Worm (Caenorhabditis elegans) whole organism, late embryonic: ENCODE results near the gene faah-2.

ENCODE experiments used
- T23F11.4 ChIP-seq: fragments of 200-800 bp; sonication (Bioruptor generic); optimal IDR thresholded peaks from 2 replicates; lab custom pipeline; 2018; ENCODE audit warnings: mild to moderate bottlenecking, missing genetic modification characterization, missing compliant biosample characterization
- ceh-48 ChIP-seq: sonication (generic microtip); optimal IDR thresholded peaks from 2 replicates; lab custom pipeline; 2016; ENCODE audit warnings: missing genetic modification characterization, inconsistent platforms, missing compliant biosample characterization
- che-1 ChIP-seq: sonication (generic microtip); optimal IDR thresholded peaks from 2 replicates; lab custom pipeline; 2016; ENCODE audit warnings: mild to moderate bottlenecking, missing genetic modification characterization, missing compliant biosample characterization
- dmd-4 ChIP-seq: sonication (generic microtip); optimal IDR thresholded peaks from 2 replicates; lab custom pipeline; 2016; ENCODE audit warnings: borderline replicate concordance, missing genetic modification characterization, missing compliant biosample characterization
- elt-2 ChIP-seq: sonication (generic microtip); optimal IDR thresholded peaks from 2 replicates; lab custom pipeline; 2016; ENCODE audit warnings: missing genetic modification reagents, missing genetic modification characterization, missing compliant biosample characterization
- ets-4 ChIP-seq: sonication (generic microtip); optimal IDR thresholded peaks from 2 replicates; lab custom pipeline; 2016; ENCODE audit warnings: missing genetic modification characterization, missing compliant biosample characterization
- fkh-10 ChIP-seq: fragments of 150-350 bp; optimal IDR thresholded peaks from 2 replicates; lab custom pipeline; 2014; ENCODE audit warnings: missing biosample characterization, missing genetic modification reagents, missing genetic modification characterization
- hlh-6 ChIP-seq: sonication (generic microtip); optimal IDR thresholded peaks from 2 replicates; lab custom pipeline; 2016; ENCODE audit warnings: missing genotype, missing genetic modification characterization, missing compliant biosample characterization
- nfya-1 ChIP-seq: sonication (generic microtip); optimal IDR thresholded peaks from 2 replicates; lab custom pipeline; 2017; ENCODE audit warnings: missing genetic modification characterization, mild to moderate bottlenecking, missing compliant biosample characterization, antibody characterized with exemption, moderate library complexity
- odd-2 ChIP-seq: sonication (generic microtip); optimal IDR thresholded peaks from 2 replicates; lab custom pipeline; 2017; ENCODE audit warnings: antibody characterized with exemption, mild to moderate bottlenecking, missing genetic modification characterization, missing compliant biosample characterization
- pha-4 ChIP-seq: fragments of 150-350 bp; optimal IDR thresholded peaks from 2 replicates; lab custom pipeline; 2018; ENCODE audit warnings: missing biosample characterization, missing genetic modification reagents, missing genetic modification characterization
- ref-2 ChIP-seq: sonication (generic microtip); optimal IDR thresholded peaks from 2 replicates; lab custom pipeline; 2016; ENCODE audit warnings: missing genetic modification characterization, missing compliant biosample characterization

- TF ChIP-seq dmd-4 (tag; lab: Kevin White, UChicago) (no peak), fkh-10 (GFP tag; lab: Kevin White, UChicago) (no peak), odd-2 (tag; lab: Kevin White, UChicago) (no peak), che-1 (tag; lab: Kevin White, UChicago) (no peak), T23F11.4 (GFP tag; lab: Kevin White, UChicago) (no peak), ref-2 (tag; lab: Kevin White, UChicago) (peak; percentile 7), pha-4 (tag; lab: Kevin White, UChicago) (no peak), elt-2 (tag; lab: Kevin White, UChicago) (no peak), nfya-1 (tag; lab: Kevin White, UChicago) (no peak), ceh-48 (no peak), hlh-6 (tag; lab: Kevin White, UChicago) (no peak), ets-4 (tag; lab: Kevin White, UChicago) (no peak)
Measured at ce11 chrIV:8170264-8170663, 18.0 kb downstream of the faah-2 start.
